Worm (Caenorhabditis elegans) whole organism, early embryonic: ENCODE results near the gene dnj-15.

Experiments used
- B0310.2 ChIP-seq: sonication (generic microtip); optimal IDR thresholded peaks from 2 replicates; lab custom pipeline; 2016; ENCODE audit warnings: mild to moderate bottlenecking, missing genetic modification characterization, missing compliant biosample characterization
- F13C5.2 ChIP-seq: sonication (generic microtip); optimal IDR thresholded peaks from 2 replicates; lab custom pipeline; 2017; ENCODE audit warnings: mild to moderate bottlenecking, missing genetic modification characterization, inconsistent platforms, missing compliant biosample characterization
- ama-1 ChIP-seq: fragments of 150-350 bp; optimal IDR thresholded peaks from 2 replicates; lab custom pipeline; 2014
- ceh-36 ChIP-seq: sonication (generic microtip); optimal IDR thresholded peaks from 2 replicates; lab custom pipeline; 2016; ENCODE audit warnings: missing genetic modification characterization, inconsistent platforms, missing compliant biosample characterization
- ets-7 ChIP-seq: sonication (generic microtip); optimal IDR thresholded peaks from 2 replicates; lab custom pipeline; 2016; ENCODE audit warnings: missing genotype, missing genetic modification characterization, missing compliant biosample characterization
- flt-1 ChIP-seq: fragments of 200-800 bp; sonication (Bioruptor generic); IDR thresholded peaks from 2 replicates; pipeline ENCODE4 v1.3.6; 2022; ENCODE audit warnings: missing genetic modification characterization, missing compliant biosample characterization
- hmbx-1 ChIP-seq: sonication (generic microtip); optimal IDR thresholded peaks from 2 replicates; lab custom pipeline; 2016; ENCODE audit warnings: mild to moderate bottlenecking, missing genetic modification characterization, missing compliant biosample characterization
- hmg-4 ChIP-seq: fragments of 200-800 bp; sonication (Bioruptor generic); optimal IDR thresholded peaks from 2 replicates; lab custom pipeline; 2018; ENCODE audit warnings: mild to moderate bottlenecking, missing genetic modification characterization, missing compliant biosample characterization
- scrt-1 ChIP-seq: fragments of 200-800 bp; sonication (Bioruptor generic); IDR thresholded peaks from 2 replicates; pipeline ENCODE4 v1.3.6; 2022; ENCODE audit warnings: missing genetic modification characterization, missing compliant biosample characterization
- sea-1 ChIP-seq: fragments of 200-800 bp; sonication (Bioruptor generic); conservative IDR thresholded peaks from 2 replicates; pipeline ENCODE4 v1.3.6; 2022; ENCODE audit warnings: missing genetic modification characterization, missing compliant biosample characterization
- tbx-11 ChIP-seq: fragments of 200-800 bp; sonication (Bioruptor generic); IDR thresholded peaks from 2 replicates; pipeline ENCODE4 v1.3.6; 2022; ENCODE audit warnings: missing genetic modification characterization, missing compliant biosample characterization
- tra-4 ChIP-seq: sonication (generic microtip); optimal IDR thresholded peaks from 2 replicates; lab custom pipeline; 2017; ENCODE audit warnings: missing genetic modification characterization, missing compliant biosample characterization

DNA sequence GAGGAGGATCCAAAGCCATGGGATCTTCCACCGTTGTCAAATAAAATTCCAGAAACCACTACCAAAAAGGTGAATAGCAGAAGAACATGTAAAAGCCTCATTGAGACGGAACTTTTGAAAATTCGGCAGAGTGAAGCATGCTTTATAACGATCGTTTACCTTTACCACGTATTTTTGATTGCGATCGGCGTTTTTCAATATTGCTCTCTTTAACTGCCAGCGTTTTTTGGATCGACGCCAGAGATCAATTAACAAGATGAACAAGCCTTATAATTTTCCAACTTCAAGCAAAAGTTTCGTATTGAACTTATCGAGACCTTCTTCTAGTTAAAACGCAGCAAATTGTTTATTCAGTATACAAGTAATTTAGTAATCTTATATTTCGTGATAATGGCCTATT is 37.2 kb upstream of the dnj-15 start, which contains the start of gene F49F1.10:
- TF ChIP-seq ama-1 (lab: Kevin White, UChicago) (no peak), B0310.2 (tag; lab: Kevin White, UChicago) (no peak), tbx-11 (no peak), scrt-1 (no peak), F13C5.2 (no peak), ets-7 (tag; lab: Kevin White, UChicago) (no peak), tra-4 (no peak), ceh-36 (tag; lab: Kevin White, UChicago) (no peak), hmbx-1 (tag; lab: Kevin White, UChicago) (no peak), sea-1 (GFP tag; lab: Robert Waterston, UW) (no peak), flt-1 (no peak), hmg-4 (GFP tag; lab: Kevin White, UChicago) (no peak)
